Worm (Caenorhabditis elegans) whole organism, L2 larva: ENCODE data around the gene ubh-1.
A peak's percentile ranks its signal among the peaks of the same experiment; 100 is the strongest.

ENCODE experiments used
- C34F6.9 ChIP-seq: fragments of 150-350 bp; optimal IDR thresholded peaks from 2 replicates; lab custom pipeline; 2014; ENCODE audit warnings: missing biosample characterization, missing genetic modification characterization
- blmp-1 ChIP-seq: sonication (generic microtip); optimal IDR thresholded peaks from 2 replicates; lab custom pipeline; 2017; ENCODE audit warnings: missing genetic modification characterization, mild to moderate bottlenecking, missing compliant biosample characterization, antibody characterized with exemption, moderate library complexity; ENCODE audit not compliant: insufficient read depth
- fos-1 ChIP-seq: fragments of 150-350 bp; optimal IDR thresholded peaks from 2 replicates; lab custom pipeline; 2014; ENCODE audit warnings: missing biosample characterization, missing genetic modification characterization
- ztf-4 ChIP-seq: fragments of 150-350 bp; optimal IDR thresholded peaks from 2 replicates; lab custom pipeline; 2014; ENCODE audit warnings: missing biosample characterization, missing genetic modification characterization

- TF ChIP-seq blmp-1 (tag; lab: Kevin White, UChicago) (no peak), C34F6.9 (peak; percentile 18), fos-1 (tag; lab: Kevin White, UChicago) (peak; percentile 59), ztf-4 (tag; lab: Kevin White, UChicago) (no peak)
These were observed 40.6 kb upstream of the ubh-1 start, which contains the start of gene twk-10 for ce11 chrV:6551707-6552390.
